Fruit fly (Drosophila melanogaster) whole organism, embryonic: ENCODE data around the gene Trax.

Source experiments
- Ada2b ChIP-seq: fragments of 200-800 bp; sonication (Bioruptor generic); IDR thresholded peaks from 2 replicates; pipeline ENCODE4 v1.3.6; 2022; ENCODE audit warnings: missing biosample characterization, missing genetic modification characterization
- Antp ChIP-seq: fragments of 200-800 bp; sonication (Bioruptor generic); optimal IDR thresholded peaks from 3 replicates; lab custom pipeline; 2016; ENCODE audit warnings: missing biosample characterization, missing genetic modification characterization
- Asciz ChIP-seq: fragments of 200-800 bp; sonication (Bioruptor generic); optimal IDR thresholded peaks from 2 replicates; lab custom pipeline; 2017; ENCODE audit warnings: missing biosample characterization, mild to moderate bottlenecking, missing genetic modification characterization, missing genetic modification reagents
- Blimp-1 ChIP-seq: fragments of 200-800 bp; sonication (Bioruptor generic); optimal IDR thresholded peaks from 3 replicates; lab custom pipeline; 2018; ENCODE audit warnings: missing biosample characterization, missing genetic modification characterization, mild to moderate bottlenecking, moderate library complexity, missing genetic modification reagents
- CG11456 ChIP-seq: fragments of 200-800 bp; sonication (Bioruptor generic); IDR thresholded peaks from 3 replicates; pipeline ENCODE4 v1.3.6; 2022; ENCODE audit warnings: missing biosample characterization, missing genetic modification characterization
- CG12942 ChIP-seq: fragments of 200-800 bp; sonication (Bioruptor generic); optimal IDR thresholded peaks from 3 replicates; lab custom pipeline; 2016; ENCODE audit warnings: missing biosample characterization, missing genetic modification characterization
- CG13894 ChIP-seq: fragments of 200-800 bp; sonication (Bioruptor generic); optimal IDR thresholded peaks from 3 replicates; lab custom pipeline; 2018; ENCODE audit warnings: missing biosample characterization, mild to moderate bottlenecking, missing genetic modification characterization, moderate library complexity
- CG14014 ChIP-seq: fragments of 200-800 bp; sonication (Bioruptor generic); IDR thresholded peaks from 2 replicates; pipeline ENCODE4 v1.3.6; 2022; ENCODE audit warnings: missing biosample characterization, missing genetic modification characterization
- CG14441 ChIP-seq: fragments of 200-800 bp; sonication (Bioruptor generic); IDR thresholded peaks from 2 replicates; pipeline ENCODE4 v1.3.6; 2022; ENCODE audit warnings: missing biosample characterization, missing genetic modification characterization
- CG14710 ChIP-seq: fragments of 200-800 bp; sonication (Bioruptor generic); optimal IDR thresholded peaks from 3 replicates; lab custom pipeline; 2019; ENCODE audit warnings: missing biosample characterization, mild to moderate bottlenecking, missing genetic modification characterization, moderate library complexity
- CG15073 ChIP-seq: fragments of 200-800 bp; sonication (Bioruptor generic); optimal IDR thresholded peaks from 2 replicates; lab custom pipeline; 2016; ENCODE audit warnings: missing biosample characterization, missing genetic modification characterization
- CG16813 ChIP-seq: fragments of 200-800 bp; sonication (Bioruptor generic); IDR thresholded peaks from 3 replicates; pipeline ENCODE4 v1.3.6; 2022; ENCODE audit warnings: missing biosample characterization, missing genetic modification characterization; ENCODE audit not compliant: partially characterized antibody
- CG17802 ChIP-seq: fragments of 200-800 bp; sonication (Bioruptor generic); optimal IDR thresholded peaks from 2 replicates; lab custom pipeline; 2018; ENCODE audit warnings: missing biosample characterization, mild to moderate bottlenecking, missing genetic modification characterization, moderate library complexity
- CG1792 ChIP-seq: fragments of 200-800 bp; sonication (Bioruptor generic); optimal IDR thresholded peaks from 2 replicates; lab custom pipeline; 2016; ENCODE audit warnings: missing biosample characterization, missing genetic modification characterization
- CG1832 ChIP-seq: fragments of 200-800 bp; sonication (Bioruptor generic); optimal IDR thresholded peaks from 2 replicates; lab custom pipeline; 2017; ENCODE audit warnings: missing biosample characterization, mild to moderate bottlenecking, missing genetic modification characterization, inconsistent platforms
- CG18599 ChIP-seq: fragments of 200-800 bp; sonication (Bioruptor generic); optimal IDR thresholded peaks from 3 replicates; lab custom pipeline; 2017; ENCODE audit warnings: missing biosample characterization, missing genetic modification characterization, mild to moderate bottlenecking, moderate library complexity, missing genetic modification reagents
- CG18619 ChIP-seq: fragments of 200-800 bp; sonication (Bioruptor generic); optimal IDR thresholded peaks from 3 replicates; lab custom pipeline; 2017; ENCODE audit warnings: missing biosample characterization, mild to moderate bottlenecking, missing genetic modification characterization
- CG31365 ChIP-seq: fragments of 200-800 bp; sonication (Bioruptor generic); optimal IDR thresholded peaks from 2 replicates; lab custom pipeline; 2018; ENCODE audit warnings: missing biosample characterization, mild to moderate bottlenecking, missing genetic modification characterization
- CG4282 ChIP-seq: fragments of 200-800 bp; sonication (Bioruptor generic); optimal IDR thresholded peaks from 2 replicates; lab custom pipeline; 2016; ENCODE audit warnings: missing biosample characterization, missing genetic modification characterization
- CG4328 ChIP-seq: fragments of 200-800 bp; sonication (Bioruptor generic); optimal IDR thresholded peaks from 3 replicates; lab custom pipeline; 2017; ENCODE audit warnings: missing biosample characterization, missing genetic modification reagents, missing genetic modification characterization
- CG5180 ChIP-seq: fragments of 200-800 bp; sonication (Bioruptor generic); optimal IDR thresholded peaks from 3 replicates; lab custom pipeline; 2017; ENCODE audit warnings: missing biosample characterization, missing genetic modification characterization, mild to moderate bottlenecking, moderate library complexity, missing genetic modification reagents
- CG6254 ChIP-seq: fragments of 200-800 bp; sonication (Bioruptor generic); optimal IDR thresholded peaks from 3 replicates; lab custom pipeline; 2017; ENCODE audit warnings: mild to moderate bottlenecking, missing biosample characterization, missing genetic modification reagents, missing genetic modification characterization
- CG7928 ChIP-seq: fragments of 200-800 bp; sonication (Bioruptor generic); optimal IDR thresholded peaks from 2 replicates; lab custom pipeline; 2017; ENCODE audit warnings: missing biosample characterization, mild to moderate bottlenecking, missing genetic modification characterization
- CG8281 ChIP-seq: fragments of 200-800 bp; sonication (Bioruptor generic); optimal IDR thresholded peaks from 2 replicates; lab custom pipeline; 2018; ENCODE audit warnings: missing biosample characterization, mild to moderate bottlenecking, missing genetic modification characterization, moderate library complexity
- CG8478 ChIP-seq: fragments of >200 bp; optimal IDR thresholded peaks from 2 replicates; lab custom pipeline; 2018
- CG8765 ChIP-seq: fragments of 200-800 bp; sonication (Bioruptor generic); IDR thresholded peaks from 2 replicates; pipeline ENCODE4 v1.3.6; 2022; ENCODE audit warnings: missing biosample characterization, missing genetic modification characterization
- CG9609 ChIP-seq: fragments of 200-800 bp; sonication (Bioruptor generic); optimal IDR thresholded peaks from 3 replicates; lab custom pipeline; 2016; ENCODE audit warnings: missing biosample characterization, missing genetic modification characterization
- CTCF ChIP-seq: fragments of 200-800 bp; sonication (Bioruptor generic); optimal IDR thresholded peaks from 2 replicates; lab custom pipeline; 2017; ENCODE audit warnings: missing biosample characterization, mild to moderate bottlenecking, missing genetic modification characterization, moderate library complexity
- Chrac-16 ChIP-seq: fragments of 200-800 bp; sonication (Bioruptor generic); optimal IDR thresholded peaks from 3 replicates; lab custom pipeline; 2016; ENCODE audit warnings: missing biosample characterization, missing genetic modification characterization
- D19B ChIP-seq: fragments of 200-800 bp; sonication (Bioruptor generic); optimal IDR thresholded peaks from 2 replicates; lab custom pipeline; 2017; ENCODE audit warnings: missing biosample characterization, mild to moderate bottlenecking, missing genetic modification characterization
- Dbx ChIP-seq: fragments of 200-800 bp; sonication (Bioruptor generic); IDR thresholded peaks from 3 replicates; pipeline ENCODE4 v1.3.6; 2022; ENCODE audit warnings: missing biosample characterization, missing genetic modification characterization
- Lpt ChIP-seq: fragments of >200 bp; optimal IDR thresholded peaks from 2 replicates; lab custom pipeline; 2018; ENCODE audit warnings: missing biosample characterization, missing genetic modification characterization
- NC2α ChIP-seq: fragments of 200-800 bp; sonication (Bioruptor generic); optimal IDR thresholded peaks from 2 replicates; lab custom pipeline; 2016; ENCODE audit warnings: missing biosample characterization, missing genetic modification characterization
- Scr ChIP-seq: fragments of 200-800 bp; sonication (Bioruptor generic); IDR thresholded peaks from 2 replicates; pipeline ENCODE4 v1.3.6; 2022; ENCODE audit warnings: missing biosample characterization, missing genetic modification characterization; ENCODE audit not compliant: partially characterized antibody
- Sin3A ChIP-seq: fragments of >200 bp; optimal IDR thresholded peaks from 2 replicates; lab custom pipeline; 2018
- Trl ChIP-seq, 3 experiments: fragments of >200 bp in 2 of 3; fragments of 200-800 bp in 1 of 3; sonication (Bioruptor generic) in 1 of 3; optimal IDR thresholded peaks; 2 replicates in 1 of 3; 3 replicates in 2 of 3; lab custom pipeline; 2016 to 2017; ENCODE audit warnings: missing biosample characterization in 1 of 3, missing genetic modification characterization in 1 of 3
- ash1 ChIP-seq: fragments of 200-800 bp; sonication (Bioruptor generic); optimal IDR thresholded peaks from 2 replicates; lab custom pipeline; 2018; ENCODE audit warnings: missing biosample characterization, mild to moderate bottlenecking, missing genetic modification characterization
- bowl ChIP-seq: fragments of 200-800 bp; sonication (Bioruptor generic); IDR thresholded peaks from 2 replicates; pipeline ENCODE4 v1.3.6; 2022; ENCODE audit warnings: missing biosample characterization, missing genetic modification characterization
- bsh ChIP-seq, 2 experiments: fragments of 200-800 bp; sonication (Bioruptor generic); optimal IDR thresholded peaks; 2 replicates each; lab custom pipeline; 2017 to 2018; ENCODE audit warnings: mild to moderate bottlenecking in 2 of 2, missing biosample characterization in 2 of 2, missing genetic modification characterization in 2 of 2, moderate library complexity in 1 of 2
- corto ChIP-seq: fragments of 200-800 bp; sonication (Bioruptor generic); optimal IDR thresholded peaks from 2 replicates; lab custom pipeline; 2016; ENCODE audit warnings: missing biosample characterization, mild to moderate bottlenecking, missing genetic modification characterization, moderate library complexity
- crc ChIP-seq: fragments of 200-800 bp; sonication (Bioruptor generic); optimal IDR thresholded peaks from 2 replicates; lab custom pipeline; 2016; ENCODE audit warnings: missing biosample characterization, missing genetic modification characterization
- fd96Cb ChIP-seq: fragments of 200-800 bp; sonication (Bioruptor generic); optimal IDR thresholded peaks from 2 replicates; lab custom pipeline; 2018; ENCODE audit warnings: missing biosample characterization, mild to moderate bottlenecking, missing genetic modification characterization, moderate library complexity
- inv ChIP-seq: fragments of 200-800 bp; sonication (Bioruptor generic); IDR thresholded peaks from 2 replicates; pipeline ENCODE4 v1.3.6; 2022; ENCODE audit warnings: missing biosample characterization, missing genetic modification characterization; ENCODE audit not compliant: partially characterized antibody
- jumu ChIP-seq: fragments of 200-800 bp; sonication (Bioruptor generic); optimal IDR thresholded peaks from 3 replicates; lab custom pipeline; 2016; ENCODE audit warnings: missing biosample characterization, missing genetic modification characterization
- luna ChIP-seq: fragments of 200-800 bp; sonication (Bioruptor generic); optimal IDR thresholded peaks from 2 replicates; lab custom pipeline; 2016; ENCODE audit warnings: missing biosample characterization, missing genetic modification characterization
- mirr ChIP-seq: fragments of 200-800 bp; sonication (Bioruptor generic); optimal IDR thresholded peaks from 3 replicates; lab custom pipeline; 2018; ENCODE audit warnings: missing biosample characterization, mild to moderate bottlenecking, missing genetic modification characterization
- pros ChIP-seq: fragments of 200-800 bp; sonication (Bioruptor generic); optimal IDR thresholded peaks from 3 replicates; lab custom pipeline; 2019; ENCODE audit warnings: missing biosample characterization, mild to moderate bottlenecking, missing genetic modification characterization, moderate library complexity
- sim ChIP-seq: fragments of 200-800 bp; sonication (Bioruptor generic); IDR thresholded peaks from 2 replicates; pipeline ENCODE4 v1.3.6; 2022; ENCODE audit warnings: missing biosample characterization, missing genetic modification characterization
- sug ChIP-seq: fragments of 200-800 bp; optimal IDR thresholded peaks from 2 replicates; lab custom pipeline; 2019; ENCODE audit warnings: missing biosample characterization, mild to moderate bottlenecking, missing genetic modification characterization, moderate library complexity
- trh ChIP-seq: fragments of 200-800 bp; sonication (Bioruptor generic); optimal IDR thresholded peaks from 2 replicates; lab custom pipeline; 2016; ENCODE audit warnings: missing biosample characterization, missing genetic modification characterization
- wdn ChIP-seq: fragments of 200-800 bp; sonication (Bioruptor generic); IDR thresholded peaks from 2 replicates; pipeline ENCODE4 v1.3.6; 2022; ENCODE audit warnings: missing biosample characterization, missing genetic modification characterization
- wor ChIP-seq: fragments of 200-800 bp; sonication (Bioruptor generic); IDR thresholded peaks from 2 replicates; pipeline ENCODE4 v1.3.6; 2022; ENCODE audit warnings: missing biosample characterization, missing genetic modification characterization

The Trax gene

DNA sequence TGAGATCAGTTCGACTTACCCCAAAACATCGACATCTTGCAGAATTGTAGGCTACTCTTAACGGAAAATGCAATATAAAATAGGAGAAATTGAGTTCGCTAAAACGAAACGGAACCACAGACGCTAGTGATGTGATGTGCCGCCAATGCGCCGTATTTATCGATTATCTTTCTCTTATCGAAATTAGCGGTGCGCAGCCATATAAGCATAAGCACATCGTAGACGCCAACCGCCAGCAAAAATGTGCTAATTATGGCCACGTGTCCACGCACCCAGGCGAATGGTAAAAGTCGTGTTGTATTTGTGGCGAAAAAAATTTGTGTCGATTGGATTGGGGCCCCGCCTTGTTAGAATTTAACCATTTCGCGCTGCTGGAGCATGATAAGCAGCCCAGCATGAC, 28.5 kb upstream of the Trax start, which contains the start of the genes Fkbp39 and Cyfip (continued):
- TF ChIP-seq Scr (peak; percentile 68), crc (GFP tag; lab: Kevin White, UChicago) (no peak), Sin3A (peak; percentile 84), CG4328 (no peak), bsh (GFP tag; optimal IDR thresholded peaks at IDR 0.05; lab: Kevin White, UChicago) (peak in 1 of 2 experiments; percentile 16), CG16813 (GFP tag; lab: Robert Waterston, UW) (peak; percentile 74), Dbx (peak; percentile 80), corto (GFP tag; lab: Kevin White, UChicago) (no peak), CG1792 (GFP tag; lab: Kevin White, UChicago) (peak; percentile 22), D19B (GFP tag; lab: Kevin White, UChicago) (no peak), CG18599 (GFP tag; lab: Kevin White, UChicago) (no peak), sug (peak; percentile 64), wdn (GFP tag; lab: Robert Waterston, UW) (no peak), CG18619 (peak; percentile 45), Ada2b (GFP tag; lab: Robert Waterston, UW) (no peak), luna (GFP tag; lab: Kevin White, UChicago) (peak; percentile 7), trh (GFP tag; lab: Kevin White, UChicago) (no peak), CG5180 (no peak), CG4282 (GFP tag; lab: Kevin White, UChicago) (peak; percentile 35), CG6254 (GFP tag; lab: Kevin White, UChicago) (no peak), Asciz (GFP tag; lab: Kevin White, UChicago) (no peak), jumu (GFP tag; lab: Kevin White, UChicago) (peak; percentile 87), bowl (no peak), CG31365 (no peak), CG8765 (GFP tag; lab: Robert Waterston, UW) (no peak), CTCF (GFP tag; lab: Kevin White, UChicago) (peak; percentile 34), Antp (GFP tag; lab: Kevin White, UChicago) (peak; percentile 63), CG8281 (tag; lab: Kevin White, UChicago) (no peak), CG12942 (GFP tag; lab: Kevin White, UChicago) (peak; percentile 8), CG13894 (tag; lab: Kevin White, UChicago) (no peak), CG14441 (no peak), sim (no peak), wor (GFP tag; lab: Robert Waterston, UW) (no peak), fd96Cb (tag; lab: Kevin White, UChicago) (no peak), CG11456 (GFP tag; lab: Robert Waterston, UW) (peak; percentile 62; the same call in 1 of the 3 replicates), CG7928 (GFP tag; lab: Kevin White, UChicago) (peak; percentile 38), CG17802 (tag; lab: Kevin White, UChicago) (no peak), CG1832 (GFP tag; lab: Kevin White, UChicago) (no peak), ash1 (no peak), CG9609 (GFP tag; lab: Kevin White, UChicago) (peak; percentile 44), pros (GFP tag; lab: Kevin White, UChicago) (no peak), Trl (optimal IDR thresholded peaks at IDR 0.05; lab: Kevin White, UChicago) (no peak), Trl (GFP tag; optimal IDR thresholded peaks at IDR 0.05; lab: Kevin White, UChicago) (peak; percentile 74), inv (GFP tag; lab: Robert Waterston, UW) (peak; percentile 59), CG14710 (tag; lab: Kevin White, UChicago) (peak; percentile 75), CG15073 (no peak), NC2α (GFP tag; lab: Kevin White, UChicago) (no peak), Chrac-16 (peak; percentile 40), CG14014 (GFP tag; lab: Robert Waterston, UW) (peak; percentile 51; the same call in 1 of the 2 replicates), mirr (peak; percentile 21), Lpt (GFP tag; lab: Kevin White, UChicago) (no peak), CG8478 (no peak), Blimp-1 (GFP tag; lab: Kevin White, UChicago) (no peak)
